Worm (Caenorhabditis elegans): ENCODE results near the gene cpf-2.

The cpf-2 gene

DNA sequence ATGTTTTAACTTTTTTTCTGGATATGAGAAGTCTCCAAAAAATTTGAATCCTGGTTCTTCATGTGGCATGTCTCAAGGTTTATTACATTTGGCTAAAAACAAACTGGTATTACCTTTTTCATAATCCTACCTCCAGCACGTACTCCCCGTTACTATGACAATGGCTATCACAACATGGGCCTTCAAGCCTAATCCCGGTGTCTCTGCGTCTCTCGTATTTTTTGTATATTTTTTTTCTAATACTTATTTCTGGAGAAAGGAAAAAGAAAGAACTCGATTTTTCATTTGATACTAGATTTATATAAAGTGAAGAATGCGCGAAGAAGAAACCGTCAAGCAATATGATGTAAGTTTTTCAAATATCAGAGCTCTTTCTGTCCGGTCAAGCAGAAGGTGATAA is 22.4 kb downstream of the cpf-2 start, which contains the start of gene anoh-1:
TSS of gene anoh-1 (plus strand) at position 301 of the 400 bp plus-strand sequence.
- TF ChIP-seq skn-1 (tag; optimal IDR thresholded peaks at IDR 0.05): no peak
- no peak for TF ChIP-seq hlh-17 (GFP tag; optimal IDR thresholded peaks at IDR 0.05; ENCODE audit: borderline replicate concordance)
- TF ChIP-seq mab-9 (GFP tag; IDR thresholded peaks at IDR 0.05): no peak
- no peak for TF ChIP-seq fkh-8 (tag; optimal IDR thresholded peaks at IDR 0.05)
- no peak for TF ChIP-seq F16B12.6 (tag; optimal IDR thresholded peaks at IDR 0.05)
- TF ChIP-seq pqm-1 (tag; optimal IDR thresholded peaks at IDR 0.05): no peak
- TF ChIP-seq nhr-76 (tag; optimal IDR thresholded peaks at IDR 0.05): no peak

DNA sequence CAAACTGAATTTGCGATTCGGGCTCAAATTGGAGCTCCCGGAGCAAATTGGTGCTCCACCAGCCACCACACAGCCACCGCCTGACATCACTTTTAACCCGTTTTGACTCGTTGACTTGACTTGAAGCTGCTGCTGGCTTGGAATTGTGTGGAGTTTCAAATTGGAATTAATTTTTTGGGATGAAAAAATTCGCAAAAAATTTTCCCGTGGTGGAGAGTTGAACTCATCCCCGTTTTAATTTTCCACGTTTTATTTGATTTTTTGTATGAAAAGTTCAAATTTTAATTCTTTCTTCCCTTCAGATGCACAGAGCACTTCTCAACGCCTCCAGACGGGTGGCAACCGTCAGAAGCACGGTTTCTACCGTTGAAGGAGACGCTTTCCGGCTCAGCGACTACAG is 23.4 kb downstream of the cpf-2 start, which contains the start of gene Y43F4A.4:
TSS of gene Y43F4A.4 (plus strand) at position 301 of the 400 bp plus-strand sequence.
- TF ChIP-seq mab-9 (GFP tag; IDR thresholded peaks at IDR 0.05): peak; percentile 21; the same call in 1 of the 2 replicates

DNA sequence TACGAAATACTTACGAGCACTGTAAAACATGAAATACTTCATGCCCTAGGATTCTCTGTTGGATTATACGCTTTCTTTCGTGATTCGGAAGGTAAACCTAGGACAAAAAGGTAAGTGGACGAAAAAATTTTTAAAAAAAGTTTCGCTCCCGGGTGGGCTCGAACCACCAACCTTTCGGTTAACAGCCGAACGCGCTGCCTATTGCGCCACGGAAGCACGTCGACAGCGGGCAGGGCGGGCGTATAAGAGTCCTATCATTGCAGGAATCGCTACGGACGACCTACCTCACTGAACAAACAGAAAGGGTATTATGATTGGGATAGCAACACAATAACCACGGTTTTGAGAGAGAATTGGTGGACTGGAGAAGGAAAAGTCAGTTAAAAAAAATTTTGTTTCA is 43.7 kb downstream of the cpf-2 start:
- TF ChIP-seq ztf-4 (tag; optimal IDR thresholded peaks at IDR 0.05) (no peak), mef-2 (tag; optimal IDR thresholded peaks at IDR 0.05) (no peak), ceh-8 (GFP tag; optimal IDR thresholded peaks at IDR 0.05) (no peak), lin-14 (GFP tag; optimal IDR thresholded peaks at IDR 0.05) (no peak), dpl-1 (GFP tag; optimal IDR thresholded peaks at IDR 0.05) (peak in 2 of 3 experiments; percentile 23 to 30), fkh-8 (tag; optimal IDR thresholded peaks at IDR 0.05) (no peak), ceh-63 (GFP tag; optimal IDR thresholded peaks at IDR 0.05) (no peak), tlp-1 (tag; optimal IDR thresholded peaks at IDR 0.05) (no peak), fkh-10 (GFP tag; optimal IDR thresholded peaks at IDR 0.05) (no peak), nhr-20 (tag; optimal IDR thresholded peaks at IDR 0.05) (peak; percentile 20), snu-23 (GFP tag; optimal IDR thresholded peaks at IDR 0.05) (peak; percentile 60), elt-3 (tag; optimal IDR thresholded peaks at IDR 0.05) (no peak), nhr-47 (tag; optimal IDR thresholded peaks at IDR 0.05) (peak; percentile 45), aha-1 (tag; optimal IDR thresholded peaks at IDR 0.05) (no peak), nhr-77 (tag; optimal IDR thresholded peaks at IDR 0.05) (no peak), ces-1 (GFP tag; optimal IDR thresholded peaks at IDR 0.05) (no peak), nhr-71 (tag; optimal IDR thresholded peaks at IDR 0.05) (no peak), dsc-1 (tag; optimal IDR thresholded peaks at IDR 0.05) (peak; percentile 24), C16A3.4 (tag; optimal IDR thresholded peaks at IDR 0.05) (peak; percentile 20), aly-2 (tag; optimal IDR thresholded peaks at IDR 0.05) (no peak), lin-15B (tag; optimal IDR thresholded peaks at IDR 0.05) (no peak), ceh-82 (tag; optimal IDR thresholded peaks at IDR 0.05) (peak in 1 of 3 experiments; percentile 20), lin-13 (GFP tag; optimal IDR thresholded peaks at IDR 0.05) (peak; percentile 9), zip-4 (GFP tag; optimal IDR thresholded peaks at IDR 0.05) (no peak), lir-3 (tag; optimal IDR thresholded peaks at IDR 0.05; ENCODE audit: poor library complexity) (no peak), isw-1 (GFP tag; IDR thresholded peaks at IDR 0.05) (no peak), fkh-4 (tag; optimal IDR thresholded peaks at IDR 0.05; ENCODE audit: borderline replicate concordance) (no peak), lin-35 (GFP tag; optimal IDR thresholded peaks at IDR 0.05) (peak in 1 of 2 experiments; percentile 43), rnt-1 (tag; optimal IDR thresholded peaks at IDR 0.05) (peak; percentile 53), efl-1 (optimal IDR thresholded peaks at IDR 0.05) (peak; percentile 11 to 30), efl-1 (GFP tag; optimal IDR thresholded peaks at IDR 0.05 in 1 of 2) (peak; percentile 9 to 94), tbx-2 (tag; optimal IDR thresholded peaks at IDR 0.05) (peak; percentile 4), unc-130 (tag; optimal IDR thresholded peaks at IDR 0.05) (no peak), nhr-19 (GFP tag; conservative IDR thresholded peaks at IDR 0.05) (peak; percentile 22; the same call in 1 of the 2 replicates), C34B4.2 (tag; optimal IDR thresholded peaks at IDR 0.05) (no peak), hlh-4 (tag; optimal IDR thresholded peaks at IDR 0.05) (no peak), nhr-90 (tag; optimal IDR thresholded peaks at IDR 0.05; ENCODE audit: poor library complexity) (peak; percentile 41), jun-1 (tag; optimal IDR thresholded peaks at IDR 0.05) (peak; percentile 11), pqm-1 (tag; optimal IDR thresholded peaks at IDR 0.05) (no peak), ztf-11 (tag; optimal IDR thresholded peaks at IDR 0.05) (no peak), unc-98 (GFP tag; IDR thresholded peaks at IDR 0.05) (no peak), xbp-1 (tag; optimal IDR thresholded peaks at IDR 0.05) (no peak), lsy-2 (tag; optimal IDR thresholded peaks at IDR 0.05) (peak in 1 of 2 experiments; percentile 35), skn-1 (tag; optimal IDR thresholded peaks at IDR 0.05) (no peak)

Data from whole organism, L1 larva.